Worm (Caenorhabditis elegans) whole organism, L2 larva: ENCODE data around the gene C54D10.5.

Source experiments
- C34F6.9 ChIP-seq: fragments of 150-350 bp; optimal IDR thresholded peaks from 2 replicates; lab custom pipeline; 2014; ENCODE audit warnings: missing biosample characterization, missing genetic modification characterization
- R02D3.7 ChIP-seq: fragments of 150-350 bp; optimal IDR thresholded peaks from 2 replicates; lab custom pipeline; 2014; ENCODE audit warnings: missing biosample characterization, missing genetic modification characterization
- Y55F3AM.14 ChIP-seq: fragments of 200-800 bp; sonication (Bioruptor generic); optimal IDR thresholded peaks from 2 replicates; lab custom pipeline; 2018; ENCODE audit warnings: mild to moderate bottlenecking, missing genetic modification characterization, missing compliant biosample characterization
- ZK546.5 ChIP-seq: sonication (generic microtip); optimal IDR thresholded peaks from 2 replicates; lab custom pipeline; 2017; ENCODE audit warnings: missing biosample characterization, missing genetic modification characterization
- alr-1 ChIP-seq: fragments of 150-350 bp; optimal IDR thresholded peaks from 2 replicates; lab custom pipeline; 2014; ENCODE audit warnings: missing biosample characterization, missing genetic modification characterization
- ceh-16 ChIP-seq: fragments of 150-350 bp; optimal IDR thresholded peaks from 2 replicates; lab custom pipeline; 2014; ENCODE audit warnings: missing biosample characterization, missing genetic modification characterization
- ceh-82 ChIP-seq: fragments of 150-350 bp; optimal IDR thresholded peaks from 2 replicates; lab custom pipeline; 2014; ENCODE audit warnings: missing biosample characterization, missing genetic modification characterization
- crh-2 ChIP-seq: sonication (generic microtip); optimal IDR thresholded peaks from 2 replicates; lab custom pipeline; 2017; ENCODE audit warnings: missing biosample characterization, missing genetic modification characterization
- dmd-4 ChIP-seq: sonication (generic microtip); optimal IDR thresholded peaks from 2 replicates; lab custom pipeline; 2017; ENCODE audit warnings: missing biosample characterization, missing genetic modification characterization
- elt-1 ChIP-seq: fragments of 150-350 bp; optimal IDR thresholded peaks from 2 replicates; lab custom pipeline; 2014; ENCODE audit warnings: missing biosample characterization, missing genetic modification characterization
- elt-3 ChIP-seq: sonication (generic microtip); optimal IDR thresholded peaks from 2 replicates; lab custom pipeline; 2017; ENCODE audit warnings: missing biosample characterization, missing genetic modification characterization
- gmeb-1 ChIP-seq: fragments of 150-350 bp; optimal IDR thresholded peaks from 2 replicates; lab custom pipeline; 2014; ENCODE audit warnings: missing biosample characterization, missing genetic modification characterization
- lin-39 ChIP-seq: fragments of 150-350 bp; optimal IDR thresholded peaks from 2 replicates; lab custom pipeline; 2014; ENCODE audit warnings: missing biosample characterization, missing genetic modification reagents, missing genetic modification characterization
- lsy-2 ChIP-seq, 2 experiments: fragments of 150-350 bp in 1 of 2; sonication (generic microtip) in 1 of 2; optimal IDR thresholded peaks; 2 replicates each; lab custom pipeline; 2014 to 2017; ENCODE audit warnings: missing biosample characterization in 2 of 2, missing genetic modification characterization in 2 of 2
- mab-5 ChIP-seq: fragments of 150-350 bp; optimal IDR thresholded peaks from 2 replicates; lab custom pipeline; 2014; ENCODE audit warnings: missing biosample characterization, missing genetic modification characterization
- nhr-10 ChIP-seq: sonication (generic microtip); optimal IDR thresholded peaks from 2 replicates; lab custom pipeline; 2017; ENCODE audit warnings: missing biosample characterization, missing genetic modification characterization
- nhr-11 ChIP-seq: fragments of 150-350 bp; optimal IDR thresholded peaks from 2 replicates; lab custom pipeline; 2014; ENCODE audit warnings: missing biosample characterization, missing genetic modification characterization
- nhr-12 ChIP-seq: fragments of 150-350 bp; optimal IDR thresholded peaks from 2 replicates; lab custom pipeline; 2014; ENCODE audit warnings: missing biosample characterization, missing genetic modification characterization
- nhr-129 ChIP-seq: fragments of 150-350 bp; optimal IDR thresholded peaks from 2 replicates; lab custom pipeline; 2014; ENCODE audit warnings: missing biosample characterization, missing genetic modification characterization
- nhr-21 ChIP-seq: fragments of 150-350 bp; optimal IDR thresholded peaks from 2 replicates; lab custom pipeline; 2014; ENCODE audit warnings: missing biosample characterization, missing genetic modification characterization
- nhr-23 ChIP-seq: fragments of 150-350 bp; optimal IDR thresholded peaks from 2 replicates; lab custom pipeline; 2014; ENCODE audit warnings: missing biosample characterization, missing genetic modification reagents, missing genetic modification characterization
- nhr-237 ChIP-seq: fragments of 150-350 bp; optimal IDR thresholded peaks from 2 replicates; lab custom pipeline; 2014; ENCODE audit warnings: missing biosample characterization, missing genetic modification characterization
- nhr-25 ChIP-seq: fragments of 150-350 bp; sonication (generic microtip); optimal IDR thresholded peaks from 3 replicates; lab custom pipeline; 2014; ENCODE audit warnings: missing biosample characterization, missing genetic modification characterization
- nhr-6 ChIP-seq: fragments of 150-350 bp; optimal IDR thresholded peaks from 2 replicates; lab custom pipeline; 2014; ENCODE audit warnings: missing biosample characterization, missing genetic modification characterization
- sem-4 ChIP-seq: fragments of 150-350 bp; optimal IDR thresholded peaks from 2 replicates; lab custom pipeline; 2014; ENCODE audit warnings: missing biosample characterization, missing genetic modification reagents, missing genetic modification characterization
- skn-1 ChIP-seq: sonication (generic microtip); optimal IDR thresholded peaks from 2 replicates; lab custom pipeline; 2017; ENCODE audit warnings: missing biosample characterization, missing genetic modification characterization
- sma-3 ChIP-seq: sonication (generic microtip); optimal IDR thresholded peaks from 2 replicates; lab custom pipeline; 2016; ENCODE audit warnings: missing genetic modification reagents, missing genetic modification characterization, missing compliant biosample characterization
- sma-9 ChIP-seq, 2 experiments: fragments of 150-350 bp in 1 of 2; sonication (generic microtip) in 1 of 2; optimal IDR thresholded peaks; 2 replicates each; lab custom pipeline; 2014 to 2016; ENCODE audit warnings: missing genetic modification characterization in 2 of 2, mild to moderate bottlenecking in 1 of 2, missing biosample characterization in 1 of 2, missing compliant biosample characterization in 1 of 2, missing genetic modification reagents in 1 of 2, moderate library complexity in 1 of 2
- unc-55 ChIP-seq: fragments of 150-350 bp; sonication (generic microtip); optimal IDR thresholded peaks from 3 replicates; lab custom pipeline; 2014; ENCODE audit warnings: missing biosample characterization, missing genetic modification reagents, missing genetic modification characterization
- ztf-1 ChIP-seq: fragments of 200-800 bp; sonication (Bioruptor generic); conservative IDR thresholded peaks from 2 replicates; pipeline ENCODE4 v1.3.6; 2022; ENCODE audit warnings: missing genetic modification characterization, missing compliant biosample characterization
- ztf-4 ChIP-seq: fragments of 150-350 bp; optimal IDR thresholded peaks from 2 replicates; lab custom pipeline; 2014; ENCODE audit warnings: missing biosample characterization, missing genetic modification characterization

Gene C54D10.5

DNA sequence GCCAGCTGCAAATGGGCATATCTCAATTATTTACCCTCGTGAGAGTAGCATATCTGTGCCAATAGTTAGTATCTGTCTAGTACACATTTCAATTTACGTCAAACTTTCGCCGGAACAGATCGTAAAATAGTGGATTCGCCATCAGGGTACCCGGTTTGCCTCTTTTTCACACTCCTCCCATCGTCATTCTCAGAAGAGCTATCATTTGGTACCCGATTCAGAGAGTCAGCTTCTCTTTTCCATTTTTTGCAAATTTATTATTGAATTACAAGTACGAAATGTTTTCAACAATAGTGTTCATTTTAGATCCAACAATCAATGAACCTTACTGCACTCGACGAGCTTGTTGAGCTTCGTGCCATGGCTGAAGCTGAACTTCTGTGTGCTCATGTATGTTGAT, at the start of gene C54D10.5:
Gene C54D10.5 (plus strand): TSS at position 301 of the 400 bp plus-strand sequence.
- TF ChIP-seq unc-55 (GFP tag; lab: Kevin White, UChicago) = no peak
- no peak for TF ChIP-seq nhr-237 (tag; lab: Kevin White, UChicago)
- TF ChIP-seq crh-2 (tag; lab: Kevin White, UChicago) = no peak
- no peak for TF ChIP-seq nhr-21 (tag; lab: Kevin White, UChicago)

DNA sequence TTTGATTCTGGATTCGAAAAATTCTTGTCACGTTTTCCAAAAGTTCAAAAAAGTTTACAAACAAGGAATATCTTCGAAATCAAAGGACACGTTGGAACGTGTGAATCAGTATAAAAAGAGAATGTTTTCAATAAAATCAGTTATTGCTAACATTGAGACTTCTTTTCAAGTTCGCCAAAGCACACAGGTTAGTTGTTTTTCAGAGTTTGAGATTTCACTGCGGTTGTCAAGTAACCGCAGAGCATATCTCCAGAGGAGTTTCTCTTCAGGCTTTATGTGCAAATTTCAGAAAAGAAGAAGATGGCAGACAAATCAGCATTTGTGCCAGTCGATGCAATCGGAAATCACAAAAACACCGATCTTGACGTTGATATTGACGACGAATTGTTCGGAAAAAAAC, 43.0 kb upstream of the C54D10.5 start, which contains the start of gene K01D12.15:
Gene K01D12.15 (plus strand): TSS at position 301 of the 400 bp plus-strand sequence.
- no peak for TF ChIP-seq sma-9 (GFP tag; optimal IDR thresholded peaks at IDR 0.05; lab: Kevin White, UChicago)
- no peak for TF ChIP-seq sma-9 (tag; optimal IDR thresholded peaks at IDR 0.05; lab: Kevin White, UChicago)
- no peak for TF ChIP-seq nhr-6
- no peak for TF ChIP-seq nhr-12

DNA sequence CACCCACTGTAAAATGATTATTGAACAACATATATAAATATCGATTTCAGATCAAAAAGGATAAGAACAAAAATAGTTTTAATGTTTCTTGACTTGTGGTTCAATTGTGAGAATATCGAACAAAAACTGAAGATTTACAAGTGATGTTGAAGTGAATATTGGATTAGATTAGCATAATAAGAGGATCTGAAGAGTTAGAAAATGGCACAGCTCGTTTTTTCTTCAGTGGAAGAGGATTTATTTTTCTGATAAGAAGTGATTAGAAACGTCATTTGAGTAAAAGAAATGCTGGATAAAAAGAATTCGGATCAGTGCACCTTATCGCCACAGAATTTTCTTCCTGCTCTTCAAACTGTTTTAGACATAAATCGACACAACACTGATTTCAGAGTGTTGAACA, 33.4 kb upstream of the C54D10.5 start, which contains the start of gene twk-14:
Gene twk-14 (minus strand): TSS at position 8 of the 400 bp plus-strand sequence.
- TF ChIP-seq nhr-23 (tag; lab: Kevin White, UChicago) (no peak), R02D3.7 (tag; lab: Kevin White, UChicago) (no peak), ZK546.5 (tag; lab: Kevin White, UChicago) (no peak), gmeb-1 (no peak), mab-5 (tag; lab: Kevin White, UChicago) (no peak), lin-39 (tag; lab: Kevin White, UChicago) (no peak), ceh-82 (no peak)
- TF ChIP-seq, all 48 proteins: peak for 0

DNA sequence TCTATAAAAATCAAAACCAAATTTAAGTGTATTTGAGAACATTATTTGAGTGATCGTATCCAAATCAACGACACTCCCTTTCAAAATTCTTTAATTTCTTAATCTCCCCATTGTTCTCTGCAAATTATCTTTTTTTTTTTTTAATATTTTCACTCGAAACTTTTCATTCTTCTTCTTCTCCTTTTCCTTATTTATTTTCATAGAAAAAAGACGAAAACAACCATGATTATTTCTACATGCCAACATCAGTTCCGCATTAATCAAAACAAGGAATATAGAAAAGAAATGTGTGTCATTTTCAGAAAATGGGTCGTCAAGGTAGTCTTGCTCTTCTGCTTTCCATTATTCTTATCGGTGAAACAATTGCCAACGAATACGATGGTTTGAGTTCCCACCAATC, 31.6 kb upstream of the C54D10.5 start, which contains the start of gene K01D12.5:
Gene K01D12.5 (plus strand): TSS at position 301 of the 400 bp plus-strand sequence.
- no peak for TF ChIP-seq nhr-10 (tag; lab: Kevin White, UChicago)
- TF ChIP-seq ZK546.5 (tag; lab: Kevin White, UChicago) = no peak
- no peak for TF ChIP-seq nhr-6
- no peak for TF ChIP-seq gmeb-1
- TF ChIP-seq crh-2 (tag; lab: Kevin White, UChicago) = no peak
- TF ChIP-seq elt-1 (tag; lab: Kevin White, UChicago) = no peak
- TF ChIP-seq nhr-25 (tag; lab: Kevin White, UChicago) = no peak
- TF ChIP-seq Y55F3AM.14 (GFP tag; lab: Kevin White, UChicago) = no peak
- no peak for TF ChIP-seq nhr-11 (tag; lab: Kevin White, UChicago)
- no peak for TF ChIP-seq alr-1 (tag; lab: Kevin White, UChicago)
- no peak for TF ChIP-seq ceh-16 (tag; lab: Kevin White, UChicago)
- TF ChIP-seq ztf-4 (tag; lab: Kevin White, UChicago) = no peak
- TF ChIP-seq C34F6.9 (tag; lab: Kevin White, UChicago) = no peak
- TF ChIP-seq nhr-23 (tag; lab: Kevin White, UChicago) = no peak
- no peak for TF ChIP-seq skn-1
- no peak for TF ChIP-seq nhr-129 (tag; lab: Kevin White, UChicago)
- TF ChIP-seq dmd-4 (tag; lab: Kevin White, UChicago) = no peak
- TF ChIP-seq lin-39 (tag; lab: Kevin White, UChicago) = no peak
- no peak for TF ChIP-seq sma-3

DNA sequence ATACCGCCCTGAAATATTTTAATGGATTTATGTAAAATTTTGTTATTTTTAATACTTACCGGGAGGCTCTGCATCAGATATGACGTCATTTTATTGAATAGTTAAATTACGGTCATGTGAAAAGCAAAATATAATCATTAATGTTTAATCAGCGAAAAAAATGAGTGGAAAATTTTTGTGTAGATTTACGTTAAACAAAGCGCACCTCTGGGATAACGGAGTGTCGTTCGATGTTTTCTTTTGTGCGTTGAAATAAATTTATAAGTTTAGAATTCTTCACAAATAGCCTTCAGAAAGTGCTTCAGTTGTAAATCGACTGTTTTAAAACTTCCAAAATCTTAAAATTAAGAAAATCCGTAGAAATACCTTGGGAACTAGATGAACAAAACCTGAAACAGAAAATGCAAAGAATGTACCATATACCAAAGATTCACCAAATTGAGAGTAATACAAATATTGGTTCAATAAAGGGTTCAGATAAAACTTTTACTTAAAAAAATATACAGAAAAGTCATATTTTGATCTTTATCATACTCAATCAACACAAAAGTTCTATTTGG, 28.4 kb upstream of the C54D10.5 start, which contains the start of the genes K01D12.20 and miga-1:
Gene K01D12.20 (minus strand): TSS at position 138 of the 560 bp plus-strand sequence.
Gene miga-1 (minus strand): TSS at position 183 of the 560 bp plus-strand sequence.
- TF ChIP-seq gmeb-1 (no peak), nhr-129 (tag; lab: Kevin White, UChicago) (peak; percentile 13), sma-9 (GFP tag; optimal IDR thresholded peaks at IDR 0.05; lab: Kevin White, UChicago) (peak; percentile 61), sma-9 (tag; optimal IDR thresholded peaks at IDR 0.05; lab: Kevin White, UChicago) (no peak), crh-2 (tag; lab: Kevin White, UChicago) (peak; percentile 9), unc-55 (GFP tag; lab: Kevin White, UChicago) (peak; percentile 54), sem-4 (tag; lab: Kevin White, UChicago) (peak; percentile 12), R02D3.7 (tag; lab: Kevin White, UChicago) (peak; percentile 89), nhr-23 (tag; lab: Kevin White, UChicago) (no peak), C34F6.9 (tag; lab: Kevin White, UChicago) (peak; percentile 57), lsy-2 (tag; optimal IDR thresholded peaks at IDR 0.05; lab: Kevin White, UChicago) (peak in 1 of 2 experiments; percentile 65)

DNA sequence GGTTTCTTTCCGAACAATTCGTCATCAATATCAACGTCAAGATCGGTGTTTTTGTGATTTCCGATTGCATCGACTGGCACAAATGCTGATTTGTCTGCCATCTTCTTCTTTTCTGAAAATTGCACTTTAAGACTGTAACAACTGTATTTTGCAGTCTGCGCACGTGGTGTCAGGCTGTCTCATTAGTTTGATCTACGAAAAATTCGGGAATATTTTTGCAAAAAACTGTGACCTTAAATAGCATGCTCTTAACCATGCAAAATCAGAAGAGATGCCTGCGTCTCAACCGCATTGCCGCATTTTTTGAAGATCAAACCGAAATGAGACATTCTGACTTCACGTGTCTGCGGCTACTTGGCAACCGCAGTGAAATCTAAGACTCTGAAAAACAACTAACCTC, 27.8 kb upstream of the C54D10.5 start, which contains the start of gene K01D12.7:
Gene K01D12.7 (minus strand): TSS at position 101 of the 400 bp plus-strand sequence.
- TF ChIP-seq ZK546.5 (tag; lab: Kevin White, UChicago) (no peak), ceh-82 (no peak), sma-9 (GFP tag; optimal IDR thresholded peaks at IDR 0.05; lab: Kevin White, UChicago) (no peak), sma-9 (tag; optimal IDR thresholded peaks at IDR 0.05; lab: Kevin White, UChicago) (no peak), nhr-11 (tag; lab: Kevin White, UChicago) (no peak), nhr-129 (tag; lab: Kevin White, UChicago) (no peak), dmd-4 (tag; lab: Kevin White, UChicago) (no peak), C34F6.9 (tag; lab: Kevin White, UChicago) (no peak), nhr-23 (tag; lab: Kevin White, UChicago) (no peak), skn-1 (no peak), ztf-1 (GFP tag; lab: Robert Waterston, UW) (no peak), elt-3 (no peak), mab-5 (tag; lab: Kevin White, UChicago) (no peak)
- TF ChIP-seq, all 48 proteins: peak for 0
